Worm (Caenorhabditis elegans) whole organism, late embryonic: ENCODE data around the gene F10C2.5.
"Not testable (repeated sequence)": the region's sequence is repeated elsewhere in the genome, so short reads cannot be mapped to it uniquely, and the experiment has no call there.

Experiments used
- C38D4.7 ChIP-seq: fragments of 200-800 bp; sonication (Bioruptor generic); optimal IDR thresholded peaks from 2 replicates; lab custom pipeline; 2018; ENCODE audit warnings: mild to moderate bottlenecking, missing genetic modification characterization, moderate library complexity, missing compliant biosample characterization
- K02D7.2 ChIP-seq: sonication (generic microtip); optimal IDR thresholded peaks from 2 replicates; lab custom pipeline; 2017; ENCODE audit warnings: mild to moderate bottlenecking, missing genetic modification characterization, missing compliant biosample characterization
- K09A11.1 ChIP-seq: sonication (generic microtip); optimal IDR thresholded peaks from 2 replicates; lab custom pipeline; 2017; ENCODE audit warnings: antibody characterized with exemption, mild to moderate bottlenecking, missing genetic modification characterization, missing compliant biosample characterization; ENCODE audit not compliant: insufficient read depth
- ahr-1 ChIP-seq: sonication (generic microtip); optimal IDR thresholded peaks from 2 replicates; lab custom pipeline; 2016; ENCODE audit warnings: missing genetic modification characterization, missing compliant biosample characterization
- ceh-19 ChIP-seq: fragments of 200-800 bp; sonication (Bioruptor generic); optimal IDR thresholded peaks from 2 replicates; lab custom pipeline; 2018; ENCODE audit warnings: mild to moderate bottlenecking, missing genetic modification characterization, missing compliant biosample characterization
- ceh-2 ChIP-seq: sonication (generic microtip); optimal IDR thresholded peaks from 2 replicates; lab custom pipeline; 2016; ENCODE audit warnings: missing genotype, missing genetic modification characterization, missing compliant biosample characterization
- ceh-22 ChIP-seq: sonication (generic microtip); optimal IDR thresholded peaks from 2 replicates; lab custom pipeline; 2017; ENCODE audit warnings: missing biosample characterization, missing genetic modification characterization
- ceh-30 ChIP-seq: fragments of 150-350 bp; optimal IDR thresholded peaks from 2 replicates; lab custom pipeline; 2014; ENCODE audit warnings: missing biosample characterization, missing genetic modification characterization
- ceh-31 ChIP-seq: sonication (generic microtip); optimal IDR thresholded peaks from 2 replicates; lab custom pipeline; 2016; ENCODE audit warnings: missing genetic modification characterization, missing compliant biosample characterization
- ceh-45 ChIP-seq: fragments of 200-800 bp; sonication (Bioruptor generic); IDR thresholded peaks from 2 replicates; pipeline ENCODE4 v1.3.6; 2022; ENCODE audit warnings: missing genetic modification reagents, missing genetic modification characterization, missing compliant biosample characterization
- ceh-48 ChIP-seq: sonication (generic microtip); optimal IDR thresholded peaks from 2 replicates; lab custom pipeline; 2016; ENCODE audit warnings: missing genetic modification characterization, inconsistent platforms, missing compliant biosample characterization
- ceh-6 ChIP-seq: fragments of 200-800 bp; sonication (Bioruptor generic); optimal IDR thresholded peaks from 2 replicates; lab custom pipeline; 2018; ENCODE audit warnings: mild to moderate bottlenecking, missing genetic modification characterization, missing compliant biosample characterization
- dve-1 ChIP-seq: sonication (generic microtip); optimal IDR thresholded peaks from 2 replicates; lab custom pipeline; 2017; ENCODE audit warnings: antibody characterized with exemption, mild to moderate bottlenecking, missing genetic modification characterization, missing compliant biosample characterization
- eyg-1 ChIP-seq: sonication (generic microtip); optimal IDR thresholded peaks from 2 replicates; lab custom pipeline; 2016; ENCODE audit warnings: missing genotype, missing genetic modification characterization, missing compliant biosample characterization
- fax-1 ChIP-seq: sonication (generic microtip); optimal IDR thresholded peaks from 2 replicates; lab custom pipeline; 2016; ENCODE audit warnings: missing genotype, missing genetic modification characterization, missing compliant biosample characterization
- gmeb-2 ChIP-seq: sonication (generic microtip); optimal IDR thresholded peaks from 2 replicates; lab custom pipeline; 2016; ENCODE audit warnings: missing genetic modification characterization, inconsistent platforms, missing compliant biosample characterization
- hlh-13 ChIP-seq: fragments of 200-800 bp; sonication (Bioruptor generic); optimal IDR thresholded peaks from 2 replicates; lab custom pipeline; 2018; ENCODE audit warnings: mild to moderate bottlenecking, missing genetic modification characterization, missing compliant biosample characterization
- hlh-15 ChIP-seq: sonication (generic microtip); optimal IDR thresholded peaks from 2 replicates; lab custom pipeline; 2016; ENCODE audit warnings: missing genetic modification characterization, missing compliant biosample characterization
- hlh-6 ChIP-seq: sonication (generic microtip); optimal IDR thresholded peaks from 2 replicates; lab custom pipeline; 2016; ENCODE audit warnings: missing genotype, missing genetic modification characterization, missing compliant biosample characterization
- lim-6 ChIP-seq: sonication (generic microtip); optimal IDR thresholded peaks from 2 replicates; lab custom pipeline; 2016; ENCODE audit warnings: missing genetic modification characterization, missing compliant biosample characterization
- lin-11 ChIP-seq: fragments of 200-800 bp; sonication (Bioruptor generic); optimal IDR thresholded peaks from 2 replicates; lab custom pipeline; 2018; ENCODE audit warnings: mild to moderate bottlenecking, missing genetic modification characterization, missing compliant biosample characterization
- mec-3 ChIP-seq: sonication (generic microtip); optimal IDR thresholded peaks from 2 replicates; lab custom pipeline; 2016; ENCODE audit warnings: borderline replicate concordance, missing genetic modification characterization, missing compliant biosample characterization
- nfya-1 ChIP-seq: sonication (generic microtip); optimal IDR thresholded peaks from 2 replicates; lab custom pipeline; 2017; ENCODE audit warnings: missing genetic modification characterization, mild to moderate bottlenecking, missing compliant biosample characterization, antibody characterized with exemption, moderate library complexity
- nhr-232 ChIP-seq: sonication (generic microtip); optimal IDR thresholded peaks from 2 replicates; lab custom pipeline; 2016; ENCODE audit warnings: missing genetic modification characterization, missing compliant biosample characterization
- pat-9 ChIP-seq: fragments of 200-800 bp; sonication (Bioruptor generic); optimal IDR thresholded peaks from 2 replicates; lab custom pipeline; 2018; ENCODE audit warnings: mild to moderate bottlenecking, missing genetic modification characterization, moderate library complexity, missing compliant biosample characterization
- pax-1 ChIP-seq: fragments of 150-350 bp; optimal IDR thresholded peaks from 2 replicates; lab custom pipeline; 2014; ENCODE audit warnings: missing biosample characterization, missing genetic modification characterization
- pros-1 ChIP-seq: fragments of 150-350 bp; optimal IDR thresholded peaks from 2 replicates; lab custom pipeline; 2014; ENCODE audit warnings: missing biosample characterization, missing genetic modification reagents, missing genetic modification characterization
- rnt-1 ChIP-seq: sonication (generic microtip); optimal IDR thresholded peaks from 2 replicates; lab custom pipeline; 2016; ENCODE audit warnings: missing genetic modification characterization, missing compliant biosample characterization
- sdc-2 ChIP-seq: sonication (generic microtip); optimal IDR thresholded peaks from 2 replicates; lab custom pipeline; 2016; ENCODE audit warnings: missing genotype, missing genetic modification characterization, missing compliant biosample characterization
- sox-2 ChIP-seq: fragments of 200-800 bp; sonication (Bioruptor generic); IDR thresholded peaks from 2 replicates; pipeline ENCODE4 v1.3.6; 2022; ENCODE audit warnings: missing genetic modification reagents, missing genetic modification characterization, missing compliant biosample characterization
- ttx-3 ChIP-seq: sonication (generic microtip); optimal IDR thresholded peaks from 2 replicates; lab custom pipeline; 2016; ENCODE audit warnings: missing genetic modification reagents, missing genetic modification characterization, missing compliant biosample characterization
- unc-42 ChIP-seq: sonication (generic microtip); optimal IDR thresholded peaks from 2 replicates; lab custom pipeline; 2016; ENCODE audit warnings: missing genotype, missing genetic modification characterization, missing compliant biosample characterization
- unc-55 ChIP-seq: sonication (generic microtip); optimal IDR thresholded peaks from 2 replicates; lab custom pipeline; 2017; ENCODE audit warnings: missing biosample characterization, missing genetic modification reagents, missing genetic modification characterization

Gene F10C2.5

DNA sequence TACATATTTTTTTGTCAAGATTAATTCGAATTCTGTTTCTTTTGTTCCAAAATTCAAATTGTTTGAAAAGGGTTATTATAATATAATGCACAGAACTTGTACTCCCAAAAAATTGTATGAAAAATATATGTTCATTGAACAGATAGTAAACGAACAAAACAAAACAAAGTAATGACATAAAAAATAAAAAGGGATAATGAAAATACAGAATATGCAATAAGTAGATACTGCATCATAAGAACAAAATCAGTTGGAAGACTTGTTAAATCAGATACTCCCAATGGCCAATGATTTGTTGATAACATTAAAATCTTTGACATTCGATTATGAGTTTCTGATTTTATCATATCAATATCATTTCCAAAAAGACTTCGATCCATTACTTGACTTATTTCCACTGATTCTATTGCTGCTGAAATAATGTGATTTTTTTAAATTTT lies 40.7 kb upstream of the F10C2.5 start:
- TF ChIP-seq pax-1 (tag; lab: Kevin White, UChicago) (no peak), lin-11 (tag; lab: Kevin White, UChicago) (no peak), gmeb-2 (tag; lab: Kevin White, UChicago) (no peak), pros-1 (tag; lab: Kevin White, UChicago) (no peak), K09A11.1 (tag; lab: Kevin White, UChicago) (no peak), hlh-6 (no peak), unc-42 (tag; lab: Kevin White, UChicago) (no peak), K02D7.2 (tag; lab: Kevin White, UChicago) (no peak), eyg-1 (tag; lab: Kevin White, UChicago) (no peak), lim-6 (tag; lab: Kevin White, UChicago) (no peak), rnt-1 (tag; lab: Kevin White, UChicago) (no peak), ceh-31 (tag; lab: Kevin White, UChicago) (no peak), mec-3 (no peak), dve-1 (tag; lab: Kevin White, UChicago) (no peak), ceh-2 (tag; lab: Kevin White, UChicago) (no peak), ceh-6 (GFP tag; lab: Kevin White, UChicago) (no peak), fax-1 (tag; lab: Kevin White, UChicago) (no peak), unc-55 (GFP tag; lab: Kevin White, UChicago) (no peak)

DNA sequence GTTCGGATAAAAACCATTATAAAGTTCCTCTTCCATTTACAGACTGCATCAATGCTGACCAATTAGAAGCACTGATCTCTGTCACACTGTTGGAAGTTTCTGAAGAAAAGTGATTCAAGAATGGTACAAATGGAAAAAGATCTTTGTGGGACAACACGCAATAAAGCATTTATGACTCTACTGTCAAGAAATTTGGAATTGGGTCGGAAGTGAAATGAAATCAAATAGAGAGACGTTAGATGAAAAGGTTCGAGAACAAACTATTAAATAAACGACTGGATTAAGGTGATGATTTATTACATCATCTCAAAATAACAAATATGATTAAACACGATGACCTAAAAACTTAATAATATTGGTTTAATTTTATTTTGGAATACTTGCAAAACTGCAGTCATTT lies 38.7 kb upstream of the F10C2.5 start, which contains the start of gene F57F5.3:
TSS of gene F57F5.3 (minus strand) at position 101 of the 400 bp plus-strand sequence.
- TF ChIP-seq nfya-1 (tag; lab: Kevin White, UChicago) (no peak), sdc-2 (tag; lab: Kevin White, UChicago) (no peak)

DNA sequence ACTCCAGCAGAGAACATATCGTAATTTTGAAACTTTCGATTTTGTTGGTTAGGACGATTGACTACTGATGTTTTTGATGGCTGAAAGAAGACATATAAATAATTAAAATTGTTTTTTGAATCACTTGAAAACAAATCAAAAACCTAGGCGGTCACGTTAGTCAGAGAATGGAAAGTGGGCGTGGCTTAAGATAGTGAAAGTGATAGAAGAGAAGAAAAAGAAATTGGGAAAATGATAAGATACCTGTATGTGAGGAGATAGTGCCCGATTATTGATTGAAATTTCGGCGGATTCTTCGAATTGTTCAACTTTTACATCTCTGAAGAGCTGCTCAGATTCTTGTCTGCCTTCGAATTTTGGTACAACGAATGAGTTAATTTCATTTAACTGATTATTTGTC lies 33.5 kb upstream of the F10C2.5 start:
- TF ChIP-seq gmeb-2 (tag; lab: Kevin White, UChicago), result no peak
- TF ChIP-seq nhr-232 (tag; lab: Kevin White, UChicago), result no peak
- no peak for TF ChIP-seq sox-2 (GFP tag; lab: Robert Waterston, UW)
- TF ChIP-seq hlh-13 (GFP tag; lab: Kevin White, UChicago), result no peak
- TF ChIP-seq C38D4.7, result no peak
- TF ChIP-seq eyg-1 (tag; lab: Kevin White, UChicago), result no peak
- no peak for TF ChIP-seq ceh-45 (GFP tag; lab: Robert Waterston, UW)
- no peak for TF ChIP-seq ahr-1
- no peak for TF ChIP-seq ceh-30 (tag; lab: Kevin White, UChicago)

DNA sequence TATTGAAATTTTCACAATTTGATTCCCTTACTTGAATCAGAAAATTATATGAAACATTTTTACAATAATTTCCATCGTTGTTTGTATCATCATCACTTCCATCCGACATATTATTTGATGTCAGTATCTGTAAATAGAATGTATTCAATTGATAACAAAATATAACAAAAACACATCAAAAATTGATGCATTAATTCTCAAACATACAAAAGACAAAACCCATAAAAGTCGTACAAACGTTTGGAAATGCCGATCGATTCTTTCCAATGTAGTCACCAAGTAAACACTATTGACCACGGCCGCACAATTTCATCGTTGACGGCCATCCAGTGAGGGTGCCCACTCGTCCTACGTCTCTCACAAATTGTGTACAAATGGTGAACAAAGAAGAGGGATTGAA lies 31.9 kb upstream of the F10C2.5 start, which contains the start of gene add-2:
TSS of gene add-2 (minus strand) at position 109 of the 400 bp plus-strand sequence.
- TF ChIP-seq ceh-22 (tag; lab: Kevin White, UChicago) (no peak), C38D4.7 (no peak), hlh-15 (tag; lab: Kevin White, UChicago) (no peak), pat-9 (no peak), ceh-48 (no peak)

DNA sequence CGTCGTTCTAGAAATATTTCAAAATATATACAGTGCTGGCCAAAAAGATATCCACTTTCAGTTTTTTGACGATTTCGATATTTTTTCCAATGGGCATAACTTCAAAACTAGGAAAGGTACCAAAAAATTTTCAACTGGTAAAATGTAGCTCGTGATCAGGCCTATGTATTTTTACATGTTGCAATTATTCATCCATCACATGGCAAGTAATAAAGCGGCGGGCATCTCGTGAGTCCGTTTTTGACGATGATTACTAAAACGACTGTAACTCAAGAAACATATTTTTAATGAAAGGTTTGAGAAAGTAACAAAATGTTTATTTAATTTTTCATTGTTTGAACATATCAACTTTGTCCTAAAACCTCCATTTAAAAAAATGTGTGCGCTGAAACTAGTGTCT lies 25.2 kb upstream of the F10C2.5 start, which contains the start of gene F10C2.3:
TSS of gene F10C2.3 (plus strand) at position 301 of the 400 bp plus-strand sequence.
- not testable (repeated sequence) for TF ChIP-seq ttx-3 (tag; lab: Kevin White, UChicago); gmeb-2 (tag; lab: Kevin White, UChicago); ceh-19 (GFP tag; lab: Kevin White, UChicago)
